Fruit fly (Drosophila melanogaster) whole organism, embryonic: ENCODE results near the gene CG12522.

Experiments used
- Blimp-1 ChIP-seq: fragments of 200-800 bp; sonication (Bioruptor generic); optimal IDR thresholded peaks from 3 replicates; lab custom pipeline; 2018; ENCODE audit warnings: missing biosample characterization, missing genetic modification characterization, mild to moderate bottlenecking, moderate library complexity, missing genetic modification reagents
- BtbVII ChIP-seq: fragments of 200-800 bp; sonication (Bioruptor generic); optimal IDR thresholded peaks from 3 replicates; lab custom pipeline; 2017; ENCODE audit warnings: missing biosample characterization, mild to moderate bottlenecking, missing genetic modification characterization
- CG10267 ChIP-seq: fragments of 200-800 bp; sonication (Bioruptor generic); optimal IDR thresholded peaks from 2 replicates; lab custom pipeline; 2018; ENCODE audit warnings: missing biosample characterization, mild to moderate bottlenecking, missing genetic modification characterization, moderate library complexity
- CG11504 ChIP-seq: fragments of 200-800 bp; sonication (Bioruptor generic); optimal IDR thresholded peaks from 3 replicates; lab custom pipeline; 2019; ENCODE audit warnings: missing biosample characterization, mild to moderate bottlenecking, missing genetic modification characterization, moderate library complexity
- CG12071 ChIP-seq: fragments of 200-800 bp; sonication (Bioruptor generic); optimal IDR thresholded peaks from 3 replicates; lab custom pipeline; 2018; ENCODE audit warnings: missing biosample characterization, mild to moderate bottlenecking, missing genetic modification characterization
- CG12236 ChIP-seq: fragments of 200-800 bp; sonication (Bioruptor generic); optimal IDR thresholded peaks from 2 replicates; lab custom pipeline; 2016; ENCODE audit warnings: missing biosample characterization, missing genetic modification characterization
- CG1233 ChIP-seq: fragments of 200-800 bp; sonication (Bioruptor generic); optimal IDR thresholded peaks from 4 replicates; lab custom pipeline; 2018; ENCODE audit warnings: missing biosample characterization, mild to moderate bottlenecking, missing genetic modification characterization
- CG12769 ChIP-seq: fragments of 200-800 bp; sonication (Bioruptor generic); optimal IDR thresholded peaks from 2 replicates; lab custom pipeline; 2019; ENCODE audit warnings: missing biosample characterization, mild to moderate bottlenecking, missing genetic modification characterization, moderate library complexity
- CG13624 ChIP-seq: fragments of 200-800 bp; sonication (Bioruptor generic); optimal IDR thresholded peaks from 2 replicates; lab custom pipeline; 2016; ENCODE audit warnings: missing biosample characterization, missing genetic modification characterization
- CG14860 ChIP-seq: fragments of 200-800 bp; sonication (Bioruptor generic); IDR thresholded peaks from 3 replicates; pipeline ENCODE4 v1.3.6; 2022; ENCODE audit warnings: missing biosample characterization, missing genetic modification characterization; ENCODE audit not compliant: partially characterized antibody
- CG17912 ChIP-seq: fragments of 200-800 bp; sonication (Bioruptor generic); optimal IDR thresholded peaks from 2 replicates; lab custom pipeline; 2018; ENCODE audit warnings: missing biosample characterization, mild to moderate bottlenecking, missing genetic modification characterization
- CG18619 ChIP-seq: fragments of 200-800 bp; sonication (Bioruptor generic); optimal IDR thresholded peaks from 3 replicates; lab custom pipeline; 2017; ENCODE audit warnings: missing biosample characterization, mild to moderate bottlenecking, missing genetic modification characterization
- CG18764 ChIP-seq: fragments of 200-800 bp; sonication (Bioruptor generic); optimal IDR thresholded peaks from 3 replicates; lab custom pipeline; 2016; ENCODE audit warnings: missing biosample characterization, missing genetic modification characterization
- CG2875 ChIP-seq: fragments of 200-800 bp; sonication (Bioruptor generic); optimal IDR thresholded peaks from 2 replicates; lab custom pipeline; 2017; ENCODE audit warnings: missing biosample characterization, mild to moderate bottlenecking, missing genetic modification characterization, missing genetic modification reagents
- CG31441 ChIP-seq: fragments of 200-800 bp; sonication (Bioruptor generic); IDR thresholded peaks from 2 replicates; pipeline ENCODE4 v1.3.6; 2022; ENCODE audit warnings: missing biosample characterization, missing genetic modification characterization
- CG33213 ChIP-seq: fragments of 200-800 bp; sonication (Bioruptor generic); optimal IDR thresholded peaks from 3 replicates; lab custom pipeline; 2016; ENCODE audit warnings: missing biosample characterization, missing genetic modification characterization
- CG3995 ChIP-seq: fragments of 200-800 bp; sonication (Bioruptor generic); optimal IDR thresholded peaks from 3 replicates; lab custom pipeline; 2016; ENCODE audit warnings: missing biosample characterization, missing genetic modification characterization
- CG4404 ChIP-seq: fragments of 200-800 bp; sonication (Bioruptor generic); IDR thresholded peaks from 2 replicates; pipeline ENCODE4 v1.3.6; 2022; ENCODE audit warnings: missing biosample characterization, missing genetic modification characterization
- CG6175 ChIP-seq: fragments of 200-800 bp; sonication (Bioruptor generic); IDR thresholded peaks from 3 replicates; pipeline ENCODE4 v1.3.6; 2022; ENCODE audit warnings: missing biosample characterization, missing genetic modification characterization
- CG6272 ChIP-seq: fragments of 200-800 bp; sonication (Bioruptor generic); IDR thresholded peaks from 2 replicates; pipeline ENCODE4 v1.3.6; 2022; ENCODE audit warnings: missing biosample characterization, missing genetic modification characterization
- CG7745 ChIP-seq: fragments of 200-800 bp; sonication (Bioruptor generic); optimal IDR thresholded peaks from 2 replicates; lab custom pipeline; 2018; ENCODE audit warnings: missing biosample characterization, mild to moderate bottlenecking, missing genetic modification characterization, moderate library complexity
- CG9609 ChIP-seq: fragments of 200-800 bp; sonication (Bioruptor generic); optimal IDR thresholded peaks from 3 replicates; lab custom pipeline; 2016; ENCODE audit warnings: missing biosample characterization, missing genetic modification characterization
- Dbx ChIP-seq: fragments of 200-800 bp; sonication (Bioruptor generic); IDR thresholded peaks from 3 replicates; pipeline ENCODE4 v1.3.6; 2022; ENCODE audit warnings: missing biosample characterization, missing genetic modification characterization
- Dll ChIP-seq: fragments of 200-800 bp; sonication (Bioruptor generic); IDR thresholded peaks from 4 replicates; pipeline ENCODE4 v1.3.6; 2022; ENCODE audit warnings: missing biosample characterization, missing genetic modification characterization; ENCODE audit not compliant: partially characterized antibody
- Drgx ChIP-seq: fragments of 200-800 bp; sonication (Bioruptor generic); IDR thresholded peaks from 2 replicates; pipeline ENCODE4 v1.3.6; 2022; ENCODE audit warnings: missing biosample characterization, missing genetic modification characterization
- Ets65A ChIP-seq: fragments of 200-800 bp; sonication (Bioruptor generic); peaks from one replicate; lab custom pipeline; 2016; ENCODE audit warnings: missing biosample characterization, missing genetic modification characterization
- Myb ChIP-seq: fragments of 200-800 bp; sonication (Bioruptor generic); optimal IDR thresholded peaks from 2 replicates; lab custom pipeline; 2016; ENCODE audit warnings: missing biosample characterization, missing genetic modification characterization
- Nf-YA ChIP-seq: fragments of 200-800 bp; sonication (Bioruptor generic); IDR thresholded peaks from 2 replicates; pipeline ENCODE4 v1.3.6; 2022; ENCODE audit warnings: missing biosample characterization, missing genetic modification characterization
- Oaz ChIP-seq: fragments of 200-800 bp; sonication (Bioruptor generic); IDR thresholded peaks from 2 replicates; pipeline ENCODE4 v1.3.6; 2022; ENCODE audit warnings: missing biosample characterization, missing genetic modification characterization
- Ptx1 ChIP-seq: fragments of 200-800 bp; sonication (Bioruptor generic); IDR thresholded peaks from 2 replicates; pipeline ENCODE4 v1.3.6; 2022; ENCODE audit warnings: missing biosample characterization, missing genetic modification characterization
- ash1 ChIP-seq: fragments of 200-800 bp; sonication (Bioruptor generic); optimal IDR thresholded peaks from 2 replicates; lab custom pipeline; 2018; ENCODE audit warnings: missing biosample characterization, mild to moderate bottlenecking, missing genetic modification characterization
- da ChIP-seq: fragments of 200-800 bp; sonication (Bioruptor generic); optimal IDR thresholded peaks from 2 replicates; lab custom pipeline; 2016; ENCODE audit warnings: missing biosample characterization, missing genetic modification characterization
- dm ChIP-seq: fragments of 200-800 bp; sonication (Bioruptor generic); optimal IDR thresholded peaks from 3 replicates; lab custom pipeline; 2016; ENCODE audit warnings: missing biosample characterization, missing genetic modification characterization
- dpn ChIP-seq, 2 experiments: fragments of 200-800 bp; sonication (Bioruptor generic); optimal IDR thresholded peaks; 3 replicates each; lab custom pipeline; 2016; ENCODE audit warnings: missing biosample characterization in 2 of 2, missing genetic modification characterization in 2 of 2
- eve ChIP-seq, 2 experiments: fragments of >200 bp; optimal IDR thresholded peaks; 2 replicates each; lab custom pipeline; 2017; ENCODE audit warnings: missing biosample characterization in 2 of 2, missing genetic modification characterization in 2 of 2
- fu2 ChIP-seq: fragments of 200-800 bp; sonication (Bioruptor generic); optimal IDR thresholded peaks from 2 replicates; lab custom pipeline; 2016; ENCODE audit warnings: missing biosample characterization, missing genetic modification characterization
- gce ChIP-seq: fragments of 200-800 bp; sonication (Bioruptor generic); IDR thresholded peaks from 3 replicates; pipeline ENCODE4 v1.3.6; 2022; ENCODE audit warnings: missing biosample characterization, missing genetic modification characterization
- gcm ChIP-seq: fragments of 200-800 bp; sonication (Bioruptor generic); optimal IDR thresholded peaks from 2 replicates; lab custom pipeline; 2019; ENCODE audit warnings: missing biosample characterization, mild to moderate bottlenecking, missing genetic modification characterization, moderate library complexity
- gem ChIP-seq: fragments of 200-800 bp; sonication (Bioruptor generic); optimal IDR thresholded peaks from 2 replicates; lab custom pipeline; 2019; ENCODE audit warnings: missing biosample characterization, mild to moderate bottlenecking, missing genetic modification characterization, moderate library complexity
- h ChIP-seq: fragments of >200 bp; optimal IDR thresholded peaks from 2 replicates; lab custom pipeline; 2017
- lbe ChIP-seq: fragments of 200-800 bp; sonication (Bioruptor generic); optimal IDR thresholded peaks from 2 replicates; lab custom pipeline; 2016; ENCODE audit warnings: missing biosample characterization, mild to moderate bottlenecking, missing genetic modification characterization
- mld ChIP-seq: fragments of 200-800 bp; sonication (Bioruptor generic); IDR thresholded peaks from 3 replicates; pipeline ENCODE4 v1.3.6; 2022; ENCODE audit warnings: missing biosample characterization, missing genetic modification characterization; ENCODE audit not compliant: partially characterized antibody
- nau ChIP-seq: fragments of 200-800 bp; sonication (Bioruptor generic); optimal IDR thresholded peaks from 3 replicates; lab custom pipeline; 2017; ENCODE audit warnings: missing biosample characterization, mild to moderate bottlenecking, missing genetic modification characterization, missing genetic modification reagents
- p53 ChIP-seq: fragments of 200-800 bp; sonication (Bioruptor generic); optimal IDR thresholded peaks from 2 replicates; lab custom pipeline; 2016; ENCODE audit warnings: missing biosample characterization, missing genetic modification characterization
- pb ChIP-seq: fragments of 200-800 bp; sonication (Bioruptor generic); optimal IDR thresholded peaks from 3 replicates; lab custom pipeline; 2016; ENCODE audit warnings: missing biosample characterization, missing genetic modification characterization
- pfk ChIP-seq: fragments of 200-800 bp; sonication (Bioruptor generic); optimal IDR thresholded peaks from 2 replicates; lab custom pipeline; 2018; ENCODE audit warnings: missing biosample characterization, mild to moderate bottlenecking, missing genetic modification characterization, moderate library complexity
- pzg ChIP-seq: fragments of 200-800 bp; sonication (Bioruptor generic); optimal IDR thresholded peaks from 3 replicates; lab custom pipeline; 2018; ENCODE audit warnings: missing biosample characterization, mild to moderate bottlenecking, missing genetic modification characterization, moderate library complexity
- schlank ChIP-seq: fragments of 200-800 bp; sonication (Bioruptor generic); optimal IDR thresholded peaks from 2 replicates; lab custom pipeline; 2018; ENCODE audit warnings: missing biosample characterization, mild to moderate bottlenecking, missing genetic modification characterization
- sd ChIP-seq: fragments of 200-800 bp; sonication (Bioruptor generic); optimal IDR thresholded peaks from 3 replicates; lab custom pipeline; 2018; ENCODE audit warnings: missing biosample characterization, mild to moderate bottlenecking, missing genetic modification characterization, moderate library complexity
- sob ChIP-seq: fragments of 200-800 bp; sonication (Bioruptor generic); IDR thresholded peaks from 2 replicates; pipeline ENCODE4 v1.3.6; 2022; ENCODE audit warnings: missing biosample characterization, missing genetic modification characterization
- stc ChIP-seq: fragments of 200-800 bp; sonication (Bioruptor generic); IDR thresholded peaks from 2 replicates; pipeline ENCODE4 v1.3.6; 2022; ENCODE audit warnings: missing biosample characterization, missing genetic modification characterization
- stwl ChIP-seq: fragments of 200-800 bp; sonication (Bioruptor generic); optimal IDR thresholded peaks from 3 replicates; lab custom pipeline; 2018; ENCODE audit warnings: missing biosample characterization, mild to moderate bottlenecking, missing genetic modification characterization, moderate library complexity

CG12522 gene

DNA sequence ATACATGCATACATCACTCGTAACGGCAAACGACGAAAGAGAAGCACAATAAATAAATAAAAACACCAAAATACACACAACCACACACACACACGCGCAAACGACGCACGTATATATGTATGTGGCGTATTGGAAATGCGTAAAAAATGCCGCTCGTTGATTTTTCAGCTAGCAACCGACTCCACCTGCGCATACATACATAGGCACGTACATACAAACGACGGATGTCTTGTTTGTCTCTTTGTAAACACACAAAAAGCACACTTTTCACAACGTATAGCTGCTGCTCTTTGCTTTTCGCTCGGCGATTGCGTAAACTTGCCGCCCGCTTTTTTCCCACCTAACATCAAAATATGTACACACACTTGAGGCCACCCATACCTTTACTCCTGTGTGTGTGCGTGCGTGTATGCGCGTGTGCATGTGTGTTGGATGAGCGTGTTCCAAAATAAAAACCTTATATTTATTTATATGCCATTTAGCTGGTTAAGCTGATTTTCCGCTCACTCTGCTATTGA is 11.9 kb downstream of the CG12522 start (continued):
- no peak for TF ChIP-seq CG10267 (tag; lab: Kevin White, UChicago)
- TF ChIP-seq nau (GFP tag; lab: Kevin White, UChicago), result peak; percentile 36
- no peak for TF ChIP-seq CG18764 (GFP tag; lab: Kevin White, UChicago)
- TF ChIP-seq mld (GFP tag; lab: Robert Waterston, UW), result no peak
- TF ChIP-seq Dll, result no peak
- TF ChIP-seq ash1, result peak; percentile 66
- no peak for TF ChIP-seq Myb (GFP tag; lab: Kevin White, UChicago)
- TF ChIP-seq Oaz (GFP tag; lab: Robert Waterston, UW), result no peak
- TF ChIP-seq fu2 (GFP tag; lab: Kevin White, UChicago), result no peak
- no peak for TF ChIP-seq Drgx (GFP tag; lab: Robert Waterston, UW)
- TF ChIP-seq stc (GFP tag; lab: Robert Waterston, UW), result no peak
- TF ChIP-seq BtbVII (GFP tag; lab: Kevin White, UChicago), result peak; percentile 63
- no peak for TF ChIP-seq CG31441 (GFP tag; lab: Robert Waterston, UW)
- TF ChIP-seq CG18619, result no peak
- no peak for TF ChIP-seq CG6272 (GFP tag; lab: Robert Waterston, UW)
- TF ChIP-seq sd (tag; lab: Kevin White, UChicago), result peak; percentile 80
- peak; percentile 36 for TF ChIP-seq CG13624 (GFP tag; lab: Kevin White, UChicago)
- TF ChIP-seq pb, result no peak
- TF ChIP-seq Blimp-1, result no peak
- no peak for TF ChIP-seq gem
- TF ChIP-seq dpn (GFP tag; optimal IDR thresholded peaks at IDR 0.05; lab: Kevin White, UChicago), result no peak
- TF ChIP-seq Dbx, result 0 out of 3 replicates have a peak, but pooled peaks have one; percentile 17
- TF ChIP-seq CG6175 (GFP tag; lab: Robert Waterston, UW), result no peak
- no peak for TF ChIP-seq CG14860 (GFP tag; lab: Robert Waterston, UW)
- TF ChIP-seq CG17912, result peak; percentile 5
- peak; percentile 8 for TF ChIP-seq pzg (GFP tag; lab: Kevin White, UChicago)
- TF ChIP-seq gce (GFP tag; lab: Robert Waterston, UW), result no peak
- no peak for TF ChIP-seq CG4404 (GFP tag; lab: Robert Waterston, UW)
- TF ChIP-seq CG9609 (GFP tag; lab: Kevin White, UChicago), result no peak
- no peak for TF ChIP-seq lbe (GFP tag; lab: Kevin White, UChicago)
- no peak for TF ChIP-seq CG11504
- TF ChIP-seq eve (GFP tag; optimal IDR thresholded peaks at IDR 0.05; lab: Kevin White, UChicago), result no peak
- no peak for TF ChIP-seq p53 (GFP tag; lab: Kevin White, UChicago)
- TF ChIP-seq da (GFP tag; lab: Kevin White, UChicago), result no peak
- peak; percentile 68 for TF ChIP-seq CG12071 (GFP tag; lab: Kevin White, UChicago)
- TF ChIP-seq Ets65A (GFP tag; lab: Kevin White, UChicago), result no peak
- peak; percentile 83 for TF ChIP-seq CG12769 (tag; lab: Kevin White, UChicago)
- no peak for TF ChIP-seq Nf-YA (GFP tag; lab: Robert Waterston, UW)
- no peak for TF ChIP-seq CG33213 (GFP tag; lab: Kevin White, UChicago)
- TF ChIP-seq CG3995 (GFP tag; lab: Kevin White, UChicago), result no peak
- TF ChIP-seq schlank (tag; lab: Kevin White, UChicago), result peak; percentile 59
- TF ChIP-seq CG7745 (tag; lab: Kevin White, UChicago), result no peak
- no peak for TF ChIP-seq dm (GFP tag; lab: Kevin White, UChicago)
- TF ChIP-seq CG2875 (GFP tag; lab: Kevin White, UChicago), result peak; percentile 35
- no peak for TF ChIP-seq Ptx1 (GFP tag; lab: Robert Waterston, UW)
- TF ChIP-seq gcm (GFP tag; lab: Kevin White, UChicago), result peak; percentile 45
- TF ChIP-seq CG1233, result peak; percentile 57
- TF ChIP-seq pfk (GFP tag; lab: Kevin White, UChicago), result peak; percentile 55
- no peak for TF ChIP-seq stwl (tag; lab: Kevin White, UChicago)
- no peak for TF ChIP-seq h (lab: Kevin White, UChicago)
- no peak for TF ChIP-seq CG12236 (GFP tag; lab: Kevin White, UChicago)
- TF ChIP-seq sob (GFP tag; lab: Robert Waterston, UW), result peak; percentile 48
